Worm (Caenorhabditis elegans): Measurements from ENCODE around the gene F53E10.1.
A peak's percentile ranks its signal among the peaks of the same experiment; 100 is the strongest.

Gene F53E10.1

DNA sequence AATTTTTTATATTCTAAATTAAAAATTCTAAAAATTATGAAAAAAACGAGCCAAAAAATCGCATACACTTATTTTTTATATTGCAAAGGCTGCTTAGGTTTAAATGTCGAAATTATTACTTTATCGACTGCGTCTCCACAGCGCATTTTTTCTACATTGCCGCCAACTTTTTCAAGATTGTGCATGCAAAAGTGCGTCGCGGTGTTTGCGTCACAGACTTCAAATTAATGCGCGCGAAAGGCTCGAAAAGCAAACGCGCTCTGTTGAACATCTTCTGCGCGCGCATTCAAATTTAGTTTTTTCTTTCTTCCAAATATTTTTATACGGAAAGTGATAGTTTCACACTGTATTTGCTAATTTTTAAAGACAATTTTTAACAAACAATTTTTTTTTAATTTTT, 14.6 kb upstream of the F53E10.1 start (continued):
- TF ChIP-seq unc-86 (tag; optimal IDR thresholded peaks at IDR 0.05) (peak; percentile 93), pqm-1 (tag; optimal IDR thresholded peaks at IDR 0.05) (no peak), ceh-82 (tag; optimal IDR thresholded peaks at IDR 0.05) (peak; percentile 45 to 73 (median 72)), zip-4 (GFP tag; optimal IDR thresholded peaks at IDR 0.05) (peak; percentile 74), ceh-63 (GFP tag; optimal IDR thresholded peaks at IDR 0.05) (peak; percentile 60)

- TF ChIP-seq zag-1 (tag; optimal IDR thresholded peaks at IDR 0.05) (no peak), lin-13 (GFP tag; optimal IDR thresholded peaks at IDR 0.05) (no peak), nhr-76 (tag; optimal IDR thresholded peaks at IDR 0.05) (no peak), lin-39 (tag; optimal IDR thresholded peaks at IDR 0.05) (no peak), C16A3.4 (tag; optimal IDR thresholded peaks at IDR 0.05) (no peak), fkh-10 (GFP tag; optimal IDR thresholded peaks at IDR 0.05) (no peak), aha-1 (tag; optimal IDR thresholded peaks at IDR 0.05) (no peak), nhr-85 (tag) (no peak), pag-3 (tag; optimal IDR thresholded peaks at IDR 0.05; ENCODE audit: borderline replicate concordance, insufficient read depth) (no peak), ceh-90 (tag; optimal IDR thresholded peaks at IDR 0.05) (no peak), elt-3 (tag; optimal IDR thresholded peaks at IDR 0.05) (no peak), ceh-8 (GFP tag; optimal IDR thresholded peaks at IDR 0.05) (no peak), nhr-20 (tag; optimal IDR thresholded peaks at IDR 0.05) (no peak), elt-2 (tag; optimal IDR thresholded peaks at IDR 0.05) (no peak)
Observed at ce11 chrV:2601817-2602216, 13.3 kb upstream of the F53E10.1 start.

ce11 chrV:2603056-2603455, 12.1 kb upstream of the F53E10.1 start, which contains the start of gene F53E10.6:
TSS of gene F53E10.6 (minus strand) at chrV:2603063.
- TF ChIP-seq ztf-4 (tag; optimal IDR thresholded peaks at IDR 0.05) (no peak), skn-1 (tag; optimal IDR thresholded peaks at IDR 0.05) (peak; percentile 35), mef-2 (tag; optimal IDR thresholded peaks at IDR 0.05) (no peak), pax-3 (tag; optimal IDR thresholded peaks at IDR 0.05) (no peak), lin-35 (GFP tag; optimal IDR thresholded peaks at IDR 0.05) (peak; percentile 90 to 93), isw-1 (GFP tag; IDR thresholded peaks at IDR 0.05) (peak; percentile 28; the same call in 1 of the 2 replicates), nhr-84 (tag; optimal IDR thresholded peaks at IDR 0.05) (no peak), lin-39 (tag; optimal IDR thresholded peaks at IDR 0.05) (no peak), nhr-77 (tag; optimal IDR thresholded peaks at IDR 0.05) (no peak), lsy-2 (tag; optimal IDR thresholded peaks at IDR 0.05) (peak; percentile 42 to 56), hlh-17 (GFP tag; optimal IDR thresholded peaks at IDR 0.05; ENCODE audit: borderline replicate concordance) (no peak), snu-23 (GFP tag; optimal IDR thresholded peaks at IDR 0.05) (peak; percentile 39), nhr-85 (tag) (peak; percentile 77), nhr-28 (tag; optimal IDR thresholded peaks at IDR 0.05) (no peak), ama-1 (optimal IDR thresholded peaks at IDR 0.05) (no peak), mep-1 (tag; optimal IDR thresholded peaks at IDR 0.05) (peak; percentile 40), ceh-8 (GFP tag; optimal IDR thresholded peaks at IDR 0.05) (no peak), sox-4 (tag; optimal IDR thresholded peaks at IDR 0.05) (no peak), nhr-237 (tag; optimal IDR thresholded peaks at IDR 0.05) (no peak), lin-14 (GFP tag; optimal IDR thresholded peaks at IDR 0.05) (peak; percentile 34), dsc-1 (tag; optimal IDR thresholded peaks at IDR 0.05) (peak; percentile 17), hlh-4 (tag; optimal IDR thresholded peaks at IDR 0.05) (no peak), rnt-1 (tag; optimal IDR thresholded peaks at IDR 0.05) (peak; percentile 94), elt-3 (tag; optimal IDR thresholded peaks at IDR 0.05) (no peak), ceh-90 (tag; optimal IDR thresholded peaks at IDR 0.05) (peak; percentile 83), ceh-88 (GFP tag; IDR thresholded peaks at IDR 0.05) (no peak), irx-1 (tag; optimal IDR thresholded peaks at IDR 0.05) (peak; percentile 62), snpc-4 (tag; optimal IDR thresholded peaks at IDR 0.05) (peak; percentile 35), grh-1 (GFP tag; IDR thresholded peaks at IDR 0.05) (no peak), nhr-71 (tag; optimal IDR thresholded peaks at IDR 0.05) (peak; percentile 60), unc-30 (tag; optimal IDR thresholded peaks at IDR 0.05) (no peak), jun-1 (tag; optimal IDR thresholded peaks at IDR 0.05) (no peak), fkh-8 (tag; optimal IDR thresholded peaks at IDR 0.05) (peak; percentile 8), mab-9 (GFP tag; IDR thresholded peaks at IDR 0.05) (no peak), egl-27 (tag; optimal IDR thresholded peaks at IDR 0.05) (no peak), alr-1 (tag; optimal IDR thresholded peaks at IDR 0.05; ENCODE audit: borderline replicate concordance) (no peak), C34B4.2 (tag; optimal IDR thresholded peaks at IDR 0.05) (no peak)
